Fruit fly (Drosophila melanogaster) S2 (cell line): ENCODE data around the gene ebd1.

ENCODE experiments used
- CG8478 ChIP-seq: fragments of >200 bp; optimal IDR thresholded peaks from 2 replicates; lab custom pipeline; 2018
- CTCF ChIP-seq, 2 experiments: fragments of >200 bp; optimal IDR thresholded peaks; 2 replicates each; lab custom pipeline; 2018

- TF ChIP-seq CG8478 = no peak
- TF ChIP-seq CTCF (optimal IDR thresholded peaks at IDR 0.05; lab: Kevin White, UChicago) = no peak
Measured at dm6 chr3L:695510-695909, 10.2 kb upstream of the ebd1 start.
